Worm (Caenorhabditis elegans) whole organism, mixed stage, embryonic: ENCODE measurements around the gene nspg-11.

Source experiments
- bed-3 ChIP-seq: fragments of 200-800 bp; sonication (Bioruptor generic); optimal IDR thresholded peaks from 3 replicates; lab custom pipeline; 2018; ENCODE audit warnings: mild to moderate bottlenecking, missing genetic modification characterization, moderate library complexity, missing compliant biosample characterization
- blmp-1 ChIP-seq: fragments of 150-350 bp; optimal IDR thresholded peaks from 2 replicates; lab custom pipeline; 2014; ENCODE audit warnings: missing biosample characterization, missing genetic modification characterization
- cnd-1 ChIP-seq: fragments of 200-800 bp; sonication (Bioruptor generic); optimal IDR thresholded peaks from 2 replicates; lab custom pipeline; 2018; ENCODE audit warnings: mild to moderate bottlenecking, missing genetic modification characterization, missing compliant biosample characterization
- nhr-237 ChIP-seq: fragments of 150-350 bp; optimal IDR thresholded peaks from 2 replicates; lab custom pipeline; 2014; ENCODE audit warnings: missing biosample characterization, missing genetic modification characterization
- unc-62 ChIP-seq: fragments of 150-350 bp; optimal IDR thresholded peaks from 2 replicates; lab custom pipeline; 2014; ENCODE audit warnings: missing biosample characterization, missing genetic modification reagents, missing genetic modification characterization

DNA sequence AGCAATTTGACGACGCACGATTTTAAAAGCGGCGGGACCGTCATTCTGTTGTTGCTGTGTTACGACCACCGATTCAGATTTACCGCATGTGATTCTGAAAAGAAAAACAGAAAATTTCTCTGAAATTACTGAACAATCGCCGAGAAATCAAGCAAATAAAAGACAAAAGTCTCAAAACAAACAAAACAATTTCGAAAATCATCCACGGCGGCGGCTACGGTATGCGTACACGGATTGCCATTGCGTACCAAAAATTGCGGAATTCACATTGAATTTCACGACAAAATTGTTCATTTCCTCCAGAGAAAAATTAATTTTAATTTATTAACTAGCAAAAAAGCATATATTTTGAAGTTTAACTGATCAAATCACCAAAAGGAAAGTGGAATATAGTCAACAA lies 42.5 kb upstream of the nspg-11 start, which contains the start of gene pezo-1:
- TF ChIP-seq bed-3 (GFP tag; lab: Kevin White, UChicago): no peak
- TF ChIP-seq cnd-1 (tag; lab: Kevin White, UChicago): no peak
- no peak for TF ChIP-seq unc-62
- TF ChIP-seq blmp-1 (tag; lab: Kevin White, UChicago): no peak
- TF ChIP-seq nhr-237: no peak
